Fruit fly (Drosophila melanogaster): ENCODE results near the gene Myc.
A peak's percentile ranks its signal among the peaks of the same experiment; 100 is the strongest.

The Myc gene

dm6 chrX:3380198-3380597 is 7.2 kb downstream of the Myc start (continued):
- peak; percentile 59 for TF ChIP-seq CG6276 (GFP tag; optimal IDR thresholded peaks at IDR 0.05)
- TF ChIP-seq CG6792 (GFP tag; optimal IDR thresholded peaks at IDR 0.05), result peak; percentile 57
- no peak for TF ChIP-seq Hr38 (GFP tag; optimal IDR thresholded peaks at IDR 0.05)
- peak; percentile 64 for TF ChIP-seq Hr4 (GFP tag; optimal IDR thresholded peaks at IDR 0.05)
- TF ChIP-seq Smox (GFP tag; optimal IDR thresholded peaks at IDR 0.05), result peak; percentile 37
- TF ChIP-seq Sox15 (GFP tag; optimal IDR thresholded peaks at IDR 0.05), result peak; percentile 17
- peak; percentile 57 for TF ChIP-seq Met (GFP tag; optimal IDR thresholded peaks at IDR 0.05)
- no peak for TF ChIP-seq fd85E (GFP tag; optimal IDR thresholded peaks at IDR 0.05)

DNA sequence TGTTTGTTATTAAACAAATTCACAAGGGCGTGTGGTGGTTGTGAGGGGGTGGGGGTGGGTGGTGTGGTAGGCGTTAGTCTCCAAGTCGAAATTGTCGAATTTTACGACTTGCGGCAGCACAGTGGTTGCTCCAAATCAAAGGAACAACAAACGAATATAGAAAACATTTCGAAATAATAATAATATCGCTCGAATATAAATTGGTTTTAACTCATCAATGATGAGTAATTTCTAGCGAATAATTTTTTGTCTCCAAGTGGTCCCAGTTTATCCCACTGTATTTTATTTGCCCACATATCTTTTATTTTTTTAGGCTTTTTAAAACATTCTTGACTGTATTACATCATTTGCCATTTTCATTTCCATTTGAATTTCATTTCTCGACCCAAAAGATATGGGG is 8.0 kb downstream of the Myc start:
- TF ChIP-seq CG6163 (GFP tag; IDR thresholded peaks at IDR 0.05) (peak; percentile 74), Eip75B (GFP tag; optimal IDR thresholded peaks at IDR 0.05) (peak; percentile 8), CG4318 (GFP tag; optimal IDR thresholded peaks at IDR 0.05) (peak; percentile 26), CG1621 (tag; optimal IDR thresholded peaks at IDR 0.05) (peak; percentile 1), CG32006 (GFP tag; optimal IDR thresholded peaks at IDR 0.05) (peak; percentile 59), achi (GFP tag; optimal IDR thresholded peaks at IDR 0.05) (peak; percentile 61), lz (GFP tag; optimal IDR thresholded peaks at IDR 0.05) (peak; percentile 85), CG6808 (GFP tag; optimal IDR thresholded peaks at IDR 0.05) (no peak), ss (GFP tag; optimal IDR thresholded peaks at IDR 0.05) (no peak), CG3919 (GFP tag; optimal IDR thresholded peaks at IDR 0.05) (peak; percentile 62), acj6 (GFP tag; optimal IDR thresholded peaks at IDR 0.05) (peak; percentile 71), CG31627 (GFP tag; optimal IDR thresholded peaks at IDR 0.05) (peak; percentile 85), CG10631 (GFP tag; optimal IDR thresholded peaks at IDR 0.05) (peak; percentile 48), Hr4 (GFP tag; optimal IDR thresholded peaks at IDR 0.05) (peak; percentile 48), CG11902 (GFP tag; optimal IDR thresholded peaks at IDR 0.05) (peak; percentile 29), cyc (GFP tag; optimal IDR thresholded peaks at IDR 0.05) (peak; percentile 72), CG8119 (GFP tag; IDR thresholded peaks at IDR 0.05) (peak; percentile 70), Met (GFP tag; optimal IDR thresholded peaks at IDR 0.05) (peak; percentile 85), CG10669 (GFP tag; optimal IDR thresholded peaks at IDR 0.05) (peak; percentile 48), CG34406 (GFP tag; optimal IDR thresholded peaks at IDR 0.05) (peak; percentile 73), net (GFP tag; optimal IDR thresholded peaks at IDR 0.05) (peak; percentile 43), Sox15 (GFP tag; optimal IDR thresholded peaks at IDR 0.05) (peak; percentile 52), dac (GFP tag; optimal IDR thresholded peaks at IDR 0.05) (no peak), fkh (GFP tag; optimal IDR thresholded peaks at IDR 0.05) (no peak), spab (GFP tag; optimal IDR thresholded peaks at IDR 0.05) (peak; percentile 19), CG8632 (GFP tag; optimal IDR thresholded peaks at IDR 0.05) (peak; percentile 45), esn (GFP tag; optimal IDR thresholded peaks at IDR 0.05) (peak; percentile 85), Blimp-1 (GFP tag; optimal IDR thresholded peaks at IDR 0.05) (no peak), svp (GFP tag) (peak; percentile 89), Eip78C (GFP tag) (peak; percentile 89), CG11762 (GFP tag; optimal IDR thresholded peaks at IDR 0.05; ENCODE audit: insufficient read depth) (peak; percentile 51), CG6792 (GFP tag; optimal IDR thresholded peaks at IDR 0.05) (peak; percentile 46), CG11294 (GFP tag; IDR thresholded peaks at IDR 0.05) (peak; percentile 36; the same call in 1 of the 2 replicates), CG8319 (GFP tag; optimal IDR thresholded peaks at IDR 0.05) (peak; percentile 57), pdm3 (GFP tag; optimal IDR thresholded peaks at IDR 0.05) (peak; percentile 66), Sox14 (GFP tag; optimal IDR thresholded peaks at IDR 0.05) (peak; percentile 62), Ets21C (GFP tag; optimal IDR thresholded peaks at IDR 0.05) (peak; percentile 71), Lpt (GFP tag; optimal IDR thresholded peaks at IDR 0.05) (no peak), CG7368 (GFP tag; optimal IDR thresholded peaks at IDR 0.05) (peak; percentile 10), CG6276 (GFP tag; optimal IDR thresholded peaks at IDR 0.05) (peak; percentile 14), salr (GFP tag; optimal IDR thresholded peaks at IDR 0.05) (no peak), Hr39 (GFP tag; optimal IDR thresholded peaks at IDR 0.05) (peak; percentile 83), Ets96B (tag; optimal IDR thresholded peaks at IDR 0.05) (no peak), Smox (GFP tag; optimal IDR thresholded peaks at IDR 0.05) (peak; percentile 77), Gug (GFP tag; IDR thresholded peaks at IDR 0.05) (0 out of 2 replicates have a peak, but pooled peaks have one; percentile 42), dsx (GFP tag; optimal IDR thresholded peaks at IDR 0.05; ENCODE audit: poor library complexity, severe bottlenecking) (no peak), vri (GFP tag; optimal IDR thresholded peaks at IDR 0.05) (peak; percentile 79)

Data from whole organism, prepupa.